2 fruit fly cellular contexts compared by ENCODE assay signal in genomic region chr3R:24572540-24573043, dm6.
TF ChIP-seq lines count a peak whose summit lies in the region.

No protein-coding gene starts in this region.

TF ChIP-seq in whole organism, embryonic, 481 proteins besides CTCF, POLR2A, EP300 and RAD21 (continued from another document and continues in another):
- TF ChIP-seq CG1792 (GFP tag; optimal IDR thresholded peaks at IDR 0.05; lab: Kevin White, UChicago) (peak; percentile 93), CG12942 (GFP tag; optimal IDR thresholded peaks at IDR 0.05; lab: Kevin White, UChicago) (peak; percentile 94), Stat92E (GFP tag; optimal IDR thresholded peaks at IDR 0.05; lab: Kevin White, UChicago) (peak in 1 of 3 experiments; percentile 82), CG15011 (GFP tag; optimal IDR thresholded peaks at IDR 0.05; lab: Kevin White, UChicago) (peak; percentile 97), Six4 (GFP tag; optimal IDR thresholded peaks at IDR 0.05; lab: Kevin White, UChicago) (peak; percentile 96), NC2α (GFP tag; optimal IDR thresholded peaks at IDR 0.05; lab: Kevin White, UChicago) (peak; percentile 83), CG1832 (GFP tag; optimal IDR thresholded peaks at IDR 0.05; lab: Kevin White, UChicago) (no peak), lbe (GFP tag; optimal IDR thresholded peaks at IDR 0.05; lab: Kevin White, UChicago) (peak; percentile 98), h (optimal IDR thresholded peaks at IDR 0.05; lab: Kevin White, UChicago) (no peak), CG11696 (GFP tag; IDR thresholded peaks at IDR 0.05; lab: Robert Waterston, UW) (peak; percentile 93), CG6272 (GFP tag; IDR thresholded peaks at IDR 0.05; lab: Robert Waterston, UW) (peak; percentile 95), hkb (optimal IDR thresholded peaks at IDR 0.05; lab: Kevin White, UChicago) (no peak), hkb (GFP tag; IDR thresholded peaks at IDR 0.05; lab: Robert Waterston, UW) (peak; percentile 99), Poxn (GFP tag; IDR thresholded peaks at IDR 0.05; lab: Robert Waterston, UW) (peak; percentile 92), CG15696 (tag; optimal IDR thresholded peaks at IDR 0.05; lab: Kevin White, UChicago) (peak; percentile 74), Ravus (GFP tag; IDR thresholded peaks at IDR 0.05; lab: Robert Waterston, UW) (peak; percentile 94), Neu2 (GFP tag; optimal IDR thresholded peaks at IDR 0.05; lab: Kevin White, UChicago; ENCODE audit: borderline replicate concordance) (peak; percentile 40), Rx (GFP tag; IDR thresholded peaks at IDR 0.05; lab: Robert Waterston, UW) (peak; percentile 98), CG12219 (GFP tag; optimal IDR thresholded peaks at IDR 0.05; lab: Kevin White, UChicago) (peak; percentile 96), org-1 (GFP tag; optimal IDR thresholded peaks at IDR 0.05; lab: Kevin White, UChicago) (peak; percentile 96), CG9609 (GFP tag; optimal IDR thresholded peaks at IDR 0.05; lab: Kevin White, UChicago) (peak; percentile 92), danr (GFP tag; IDR thresholded peaks at IDR 0.05; lab: Robert Waterston, UW) (peak; percentile 95), tgo (GFP tag; IDR thresholded peaks at IDR 0.05; lab: Robert Waterston, UW) (peak; percentile 98), Camta (GFP tag; optimal IDR thresholded peaks at IDR 0.05; lab: Kevin White, UChicago) (peak; percentile 95), CG43689 (GFP tag; IDR thresholded peaks at IDR 0.05; lab: Robert Waterston, UW) (peak; percentile 95), CG12769 (tag; optimal IDR thresholded peaks at IDR 0.05; lab: Kevin White, UChicago) (peak; percentile 98), CG10959 (GFP tag; IDR thresholded peaks at IDR 0.05; lab: Robert Waterston, UW) (peak; percentile 93), CG13894 (tag; optimal IDR thresholded peaks at IDR 0.05; lab: Kevin White, UChicago) (peak; percentile 99), Lpt (GFP tag; optimal IDR thresholded peaks at IDR 0.05; lab: Kevin White, UChicago) (no peak), Adf1 (GFP tag; IDR thresholded peaks at IDR 0.05; lab: Robert Waterston, UW) (peak; percentile 90), Xrp1 (GFP tag; IDR thresholded peaks at IDR 0.05; lab: Robert Waterston, UW) (peak; percentile 98), CG10543 (GFP tag; optimal IDR thresholded peaks at IDR 0.05; lab: Kevin White, UChicago) (peak; percentile 98), CG4404 (GFP tag; IDR thresholded peaks at IDR 0.05; lab: Robert Waterston, UW) (peak; percentile 87), CG7987 (GFP tag; optimal IDR thresholded peaks at IDR 0.05; lab: Kevin White, UChicago) (peak; percentile 96), MTF-1 (GFP tag; optimal IDR thresholded peaks at IDR 0.05; lab: Kevin White, UChicago; ENCODE audit: borderline replicate concordance) (peak; percentile 91), disco-r (GFP tag; optimal IDR thresholded peaks at IDR 0.05; lab: Kevin White, UChicago) (peak; percentile 88), wek (GFP tag; optimal IDR thresholded peaks at IDR 0.05; lab: Kevin White, UChicago) (peak; percentile 78), tup (GFP tag; optimal IDR thresholded peaks at IDR 0.05; lab: Kevin White, UChicago) (peak; percentile 94), CG11085 (GFP tag; IDR thresholded peaks at IDR 0.05; lab: Robert Waterston, UW) (peak; percentile 97), Med (GFP tag; lab: Kevin White, UChicago) (peak; percentile 99), lov (optimal IDR thresholded peaks at IDR 0.05; lab: Kevin White, UChicago) (no peak), lov (GFP tag; IDR thresholded peaks at IDR 0.05; lab: Robert Waterston, UW) (peak; percentile 98), sens-2 (GFP tag; IDR thresholded peaks at IDR 0.05; lab: Robert Waterston, UW) (peak; percentile 97), CG13424 (tag; optimal IDR thresholded peaks at IDR 0.05; lab: Kevin White, UChicago) (peak; percentile 98), stwl (tag; optimal IDR thresholded peaks at IDR 0.05; lab: Kevin White, UChicago) (no peak), dimm (GFP tag; IDR thresholded peaks at IDR 0.05; lab: Robert Waterston, UW) (no peak; the same call in 1 of the 2 replicates), oc (tag; optimal IDR thresholded peaks at IDR 0.05; lab: Kevin White, UChicago) (peak; percentile 99), shn (GFP tag; optimal IDR thresholded peaks at IDR 0.05; lab: Kevin White, UChicago) (peak; percentile 90), CG16863 (GFP tag; optimal IDR thresholded peaks at IDR 0.05; lab: Kevin White, UChicago) (peak; percentile 95), Elba2 (GFP tag; optimal IDR thresholded peaks at IDR 0.05; lab: Kevin White, UChicago) (no peak), sqz (GFP tag; optimal IDR thresholded peaks at IDR 0.05; lab: Kevin White, UChicago) (peak; percentile 95), Deaf1 (tag; optimal IDR thresholded peaks at IDR 0.05; lab: Kevin White, UChicago) (peak; percentile 87), Rfx (GFP tag; IDR thresholded peaks at IDR 0.05; lab: Robert Waterston, UW) (peak; percentile 99), CG18262 (tag; optimal IDR thresholded peaks at IDR 0.05; lab: Kevin White, UChicago) (peak; percentile 97), sug (tag; optimal IDR thresholded peaks at IDR 0.05; lab: Kevin White, UChicago) (peak; percentile 97), HHEX (GFP tag; optimal IDR thresholded peaks at IDR 0.05; lab: Kevin White, UChicago) (peak; percentile 98), CHES-1-like (GFP tag; optimal IDR thresholded peaks at IDR 0.05; lab: Kevin White, UChicago) (peak; percentile 93), caup (GFP tag; optimal IDR thresholded peaks at IDR 0.05; lab: Kevin White, UChicago; ENCODE audit: severe bottlenecking) (peak; percentile 99), sim (GFP tag; IDR thresholded peaks at IDR 0.05; lab: Robert Waterston, UW) (peak; percentile 94), fd64A (GFP tag; optimal IDR thresholded peaks at IDR 0.05; lab: Kevin White, UChicago) (peak; percentile 94), sc (optimal IDR thresholded peaks at IDR 0.05; lab: Kevin White, UChicago) (no peak), sc (GFP tag; optimal IDR thresholded peaks at IDR 0.05; lab: Kevin White, UChicago) (peak; percentile 91), Hr78 (GFP tag; optimal IDR thresholded peaks at IDR 0.05; lab: Kevin White, UChicago) (peak in 1 of 2 experiments; percentile 90), CG1647 (GFP tag; optimal IDR thresholded peaks at IDR 0.05; lab: Kevin White, UChicago) (peak; percentile 97), amos (GFP tag; IDR thresholded peaks at IDR 0.05; lab: Robert Waterston, UW; ENCODE audit: partially characterized antibody) (no peak; the same call in 1 of the 2 replicates), CG10267 (tag; optimal IDR thresholded peaks at IDR 0.05; lab: Kevin White, UChicago) (peak; percentile 92)

TF ChIP-seq in whole organism, prepupa, 60 proteins besides CTCF, POLR2A, EP300 and RAD21 (continued from another document):
- TF ChIP-seq Ets96B (tag; optimal IDR thresholded peaks at IDR 0.05; lab: Kevin White, UChicago) (peak; percentile 97), CG8319 (GFP tag; optimal IDR thresholded peaks at IDR 0.05; lab: Kevin White, UChicago) (peak; percentile 96), Eip93F (GFP tag; optimal IDR thresholded peaks at IDR 0.05; lab: Kevin White, UChicago) (peak; percentile 98), CG6276 (GFP tag; optimal IDR thresholded peaks at IDR 0.05; lab: Kevin White, UChicago) (peak; percentile 98), CG15336 (GFP tag; IDR thresholded peaks at IDR 0.05; lab: Robert Waterston, UW) (peak; percentile 100), CG11902 (GFP tag; optimal IDR thresholded peaks at IDR 0.05; lab: Kevin White, UChicago) (peak; percentile 95), CG3032 (tag; optimal IDR thresholded peaks at IDR 0.05; lab: Kevin White, UChicago) (peak; percentile 96), CG6808 (GFP tag; optimal IDR thresholded peaks at IDR 0.05; lab: Kevin White, UChicago) (peak; percentile 89), esn (GFP tag; optimal IDR thresholded peaks at IDR 0.05; lab: Kevin White, UChicago) (peak; percentile 99)
